Worm (Caenorhabditis elegans) whole organism, L4 larva: ENCODE measurements around the gene aat-3.

Experiments
- D1046.2 ChIP-seq: fragments of 200-800 bp; sonication (Bioruptor generic); IDR thresholded peaks from 2 replicates; pipeline ENCODE4 v1.3.6; 2022; ENCODE audit warnings: missing genetic modification characterization, missing compliant biosample characterization
- F26F4.8 ChIP-seq: fragments of 200-800 bp; sonication (Bioruptor generic); conservative IDR thresholded peaks from 2 replicates; pipeline ENCODE4 v1.3.6; 2022; ENCODE audit warnings: missing genetic modification characterization, missing compliant biosample characterization
- F37D6.2 ChIP-seq: sonication (generic microtip); optimal IDR thresholded peaks from 2 replicates; lab custom pipeline; 2016; ENCODE audit warnings: mild to moderate bottlenecking, missing genetic modification characterization, missing compliant biosample characterization
- R02D3.7 ChIP-seq: fragments of 150-350 bp; sonication (generic microtip); optimal IDR thresholded peaks from 3 replicates; lab custom pipeline; 2014; ENCODE audit warnings: missing biosample characterization, missing genetic modification characterization
- Y105C5A.15 ChIP-seq: fragments of 200-800 bp; sonication (Bioruptor generic); IDR thresholded peaks from 2 replicates; pipeline ENCODE4 v1.3.6; 2022; ENCODE audit warnings: missing genetic modification characterization, missing compliant biosample characterization
- ZK337.2 ChIP-seq: fragments of 200-800 bp; sonication (Bioruptor generic); IDR thresholded peaks from 2 replicates; pipeline ENCODE4 v1.3.6; 2022; ENCODE audit warnings: missing genetic modification reagents, missing genetic modification characterization, missing compliant biosample characterization
- aha-1 ChIP-seq: fragments of 150-350 bp; peaks from one replicate; lab custom pipeline; 2014; ENCODE audit warnings: missing biosample characterization, missing genetic modification characterization
- aly-2 ChIP-seq: sonication (generic microtip); optimal IDR thresholded peaks from 2 replicates; lab custom pipeline; 2018; ENCODE audit warnings: missing biosample characterization, missing genetic modification characterization
- arid-1 ChIP-seq: fragments of 200-800 bp; sonication (Bioruptor generic); conservative IDR thresholded peaks from 2 replicates; pipeline ENCODE4 v1.3.6; 2022; ENCODE audit warnings: missing genetic modification reagents, missing genetic modification characterization, missing compliant biosample characterization
- attf-4 ChIP-seq: sonication (generic microtip); optimal IDR thresholded peaks from 3 replicates; lab custom pipeline; 2017; ENCODE audit warnings: missing biosample characterization, missing genetic modification characterization
- ceh-82 ChIP-seq: sonication (generic microtip); optimal IDR thresholded peaks from 2 replicates; lab custom pipeline; 2017; ENCODE audit warnings: missing biosample characterization, missing genetic modification characterization
- cey-2 ChIP-seq: sonication (generic microtip); optimal IDR thresholded peaks from 3 replicates; lab custom pipeline; 2017; ENCODE audit warnings: missing genetic modification characterization, mild to moderate bottlenecking, missing compliant biosample characterization, antibody characterized with exemption, borderline replicate concordance; ENCODE audit not compliant: insufficient read depth
- daf-12 ChIP-seq: fragments of 150-350 bp; optimal IDR thresholded peaks from 2 replicates; lab custom pipeline; 2014; ENCODE audit warnings: missing biosample characterization, missing genetic modification reagents, missing genetic modification characterization
- daf-16 ChIP-seq, 3 experiments: sonication (generic microtip); optimal IDR thresholded peaks; 2 replicates each; lab custom pipeline; 2016 to 2017; ENCODE audit warnings: missing genetic modification characterization in 3 of 3, missing genetic modification reagents in 3 of 3, mild to moderate bottlenecking in 2 of 3, missing compliant biosample characterization in 2 of 3, missing biosample characterization in 1 of 3, moderate library complexity in 1 of 3
- daf-8 ChIP-seq: fragments of 200-800 bp; sonication (Bioruptor generic); IDR thresholded peaks from 2 replicates; pipeline ENCODE4 v1.3.6; 2022; ENCODE audit warnings: missing genetic modification characterization, missing compliant biosample characterization
- dmd-6 ChIP-seq: fragments of 200-800 bp; sonication (Bioruptor generic); IDR thresholded peaks from 2 replicates; pipeline ENCODE4 v1.3.6; 2022; ENCODE audit warnings: missing genetic modification reagents, missing genetic modification characterization, missing compliant biosample characterization
- dmd-8 ChIP-seq: fragments of 200-800 bp; sonication (Bioruptor generic); IDR thresholded peaks from 2 replicates; pipeline ENCODE4 v1.3.6; 2022; ENCODE audit warnings: missing genetic modification characterization, missing compliant biosample characterization
- dmd-9 ChIP-seq: fragments of 200-800 bp; sonication (Bioruptor generic); IDR thresholded peaks from 2 replicates; pipeline ENCODE4 v1.3.6; 2022; ENCODE audit warnings: missing genetic modification reagents, missing genetic modification characterization, missing compliant biosample characterization
- dpl-1 ChIP-seq: fragments of 150-350 bp; optimal IDR thresholded peaks from 2 replicates; lab custom pipeline; 2014; ENCODE audit warnings: missing biosample characterization, missing genetic modification reagents, missing genetic modification characterization
- duxl-1 ChIP-seq: sonication (generic microtip); optimal IDR thresholded peaks from 2 replicates; lab custom pipeline; 2016; ENCODE audit warnings: mild to moderate bottlenecking, missing genetic modification characterization, moderate library complexity, missing compliant biosample characterization; ENCODE audit not compliant: poor library complexity
- hlh-11 ChIP-seq: fragments of 200-800 bp; sonication (Bioruptor generic); optimal IDR thresholded peaks from 2 replicates; lab custom pipeline; 2018; ENCODE audit warnings: mild to moderate bottlenecking, missing genetic modification characterization, missing compliant biosample characterization
- hmg-1.1 ChIP-seq: fragments of 200-800 bp; sonication (Bioruptor generic); IDR thresholded peaks from 2 replicates; pipeline ENCODE4 v1.3.6; 2022; ENCODE audit warnings: missing genetic modification reagents, missing genetic modification characterization, missing compliant biosample characterization
- lim-7 ChIP-seq: fragments of 200-800 bp; sonication (Bioruptor generic); IDR thresholded peaks from 2 replicates; pipeline ENCODE4 v1.3.6; 2022; ENCODE audit warnings: missing genetic modification characterization, missing compliant biosample characterization
- lin-38 ChIP-seq: fragments of 200-800 bp; sonication (Bioruptor generic); IDR thresholded peaks from 2 replicates; pipeline ENCODE4 v1.3.6; 2022; ENCODE audit warnings: missing genetic modification reagents, missing genetic modification characterization, missing compliant biosample characterization
- lir-3 ChIP-seq: sonication (generic microtip); optimal IDR thresholded peaks from 2 replicates; lab custom pipeline; 2016; ENCODE audit warnings: mild to moderate bottlenecking, missing genetic modification characterization, missing compliant biosample characterization
- madf-9 ChIP-seq: fragments of 200-800 bp; sonication (Bioruptor generic); conservative IDR thresholded peaks from 2 replicates; pipeline ENCODE4 v1.3.6; 2022; ENCODE audit warnings: missing genetic modification reagents, missing genetic modification characterization, missing compliant biosample characterization
- mdl-1 ChIP-seq, 2 experiments: fragments of 150-350 bp in 1 of 2; sonication (generic microtip) in 1 of 2; optimal IDR thresholded peaks; 2 replicates each; lab custom pipeline; 2014 to 2017; ENCODE audit warnings: missing biosample characterization in 2 of 2, missing genetic modification characterization in 2 of 2
- mdt-29 ChIP-seq: fragments of 200-800 bp; sonication (Bioruptor generic); IDR thresholded peaks from 2 replicates; pipeline ENCODE4 v1.3.6; 2022; ENCODE audit warnings: missing genetic modification reagents, missing genetic modification characterization, missing compliant biosample characterization
- mes-2 ChIP-seq: sonication (generic microtip); optimal IDR thresholded peaks from 2 replicates; lab custom pipeline; 2016; ENCODE audit warnings: missing genotype, mild to moderate bottlenecking, missing genetic modification characterization, missing compliant biosample characterization; ENCODE audit not compliant: poor library complexity, severe bottlenecking
- mxl-2 ChIP-seq: fragments of 200-800 bp; sonication (Bioruptor generic); conservative IDR thresholded peaks from 2 replicates; pipeline ENCODE4 v1.3.6; 2022; ENCODE audit warnings: missing genetic modification reagents, missing genetic modification characterization, missing compliant biosample characterization
- mxl-3 ChIP-seq: fragments of 200-800 bp; sonication (Bioruptor generic); optimal IDR thresholded peaks from 2 replicates; lab custom pipeline; 2018; ENCODE audit warnings: mild to moderate bottlenecking, missing genetic modification characterization, missing compliant biosample characterization
- nhr-10 ChIP-seq: fragments of 150-350 bp; optimal IDR thresholded peaks from 2 replicates; lab custom pipeline; 2014; ENCODE audit warnings: missing biosample characterization, missing genetic modification characterization
- nhr-102 ChIP-seq: sonication (generic microtip); optimal IDR thresholded peaks from 2 replicates; lab custom pipeline; 2016; ENCODE audit warnings: mild to moderate bottlenecking, missing genetic modification characterization, moderate library complexity, missing compliant biosample characterization
- nhr-11 ChIP-seq: fragments of 150-350 bp; optimal IDR thresholded peaks from 2 replicates; lab custom pipeline; 2014; ENCODE audit warnings: missing biosample characterization, missing genetic modification characterization
- nhr-237 ChIP-seq: sonication (generic microtip); optimal IDR thresholded peaks from 2 replicates; lab custom pipeline; 2017; ENCODE audit warnings: missing biosample characterization, missing genetic modification characterization
- nhr-25 ChIP-seq: sonication (generic microtip); optimal IDR thresholded peaks from 2 replicates; lab custom pipeline; 2017; ENCODE audit warnings: missing genetic modification characterization, mild to moderate bottlenecking, missing compliant biosample characterization, antibody characterized with exemption, moderate library complexity, borderline replicate concordance; ENCODE audit not compliant: insufficient read depth
- nhr-28 ChIP-seq: fragments of 150-350 bp; optimal IDR thresholded peaks from 2 replicates; lab custom pipeline; 2014; ENCODE audit warnings: missing biosample characterization, missing genetic modification characterization
- nhr-48 ChIP-seq: sonication (generic microtip); optimal IDR thresholded peaks from 2 replicates; lab custom pipeline; 2016; ENCODE audit warnings: mild to moderate bottlenecking, missing genetic modification characterization, missing compliant biosample characterization
- pha-4 ChIP-seq, 2 experiments: fragments of 150-350 bp in 1 of 2; fragments of 200-800 bp in 1 of 2; sonication (Bioruptor generic) in 1 of 2; IDR thresholded peaks in 1 of 2; optimal IDR thresholded peaks in 1 of 2; 2 replicates each; pipeline versions ENCODE4 v1.3.6 to Lab custom; 2014 to 2022; ENCODE audit warnings: missing genetic modification characterization in 2 of 2, missing genetic modification reagents in 2 of 2, missing biosample characterization in 1 of 2, missing compliant biosample characterization in 1 of 2
- pqm-1 ChIP-seq: sonication (generic microtip); optimal IDR thresholded peaks from 2 replicates; lab custom pipeline; 2017; ENCODE audit warnings: missing biosample characterization, missing genetic modification characterization
- saeg-2 ChIP-seq: fragments of 200-800 bp; sonication (Bioruptor generic); IDR thresholded peaks from 2 replicates; pipeline ENCODE4 v1.3.6; 2022; ENCODE audit warnings: missing genetic modification reagents, missing genetic modification characterization, missing compliant biosample characterization
- skn-1 ChIP-seq: fragments of 150-350 bp; optimal IDR thresholded peaks from 2 replicates; lab custom pipeline; 2014; ENCODE audit warnings: missing biosample characterization, missing genetic modification characterization
- snpc-1.2 ChIP-seq: fragments of 200-800 bp; sonication (Bioruptor generic); IDR thresholded peaks from 2 replicates; pipeline ENCODE4 v1.3.6; 2022; ENCODE audit warnings: missing genetic modification reagents, missing genetic modification characterization, missing compliant biosample characterization
- tag-97 ChIP-seq: fragments of 200-800 bp; sonication (Bioruptor generic); IDR thresholded peaks from 2 replicates; pipeline ENCODE4 v1.3.6; 2022; ENCODE audit warnings: missing genetic modification characterization, missing compliant biosample characterization
- tra-1 ChIP-seq: fragments of 200-800 bp; sonication (Bioruptor generic); IDR thresholded peaks from 2 replicates; pipeline ENCODE4 v1.3.6; 2022; ENCODE audit warnings: missing genetic modification reagents, missing genetic modification characterization, missing compliant biosample characterization
- unc-62 ChIP-seq, 3 experiments: fragments of 150-350 bp in 1 of 3; sonication (generic microtip); optimal IDR thresholded peaks in 2 of 3; peaks in 1 of 3; 1 replicate in 1 of 3; 2 replicates in 2 of 3; lab custom pipeline; 2014 to 2017; ENCODE audit warnings: missing biosample characterization in 3 of 3, missing genetic modification characterization in 3 of 3, missing genetic modification reagents in 3 of 3, missing genotype in 1 of 3
- vab-7 ChIP-seq: fragments of 200-800 bp; sonication (Bioruptor generic); IDR thresholded peaks from 2 replicates; pipeline ENCODE4 v1.3.6; 2022; ENCODE audit warnings: missing genetic modification reagents, missing genetic modification characterization, missing compliant biosample characterization
- zfp-2 ChIP-seq: sonication (generic microtip); optimal IDR thresholded peaks from 2 replicates; lab custom pipeline; 2016; ENCODE audit warnings: mild to moderate bottlenecking, missing genetic modification characterization, missing compliant biosample characterization
- zfp-3 ChIP-seq: fragments of 200-800 bp; sonication (Bioruptor generic); conservative IDR thresholded peaks from 2 replicates; pipeline ENCODE4 v1.3.6; 2022; ENCODE audit warnings: missing genetic modification reagents, missing genetic modification characterization, missing compliant biosample characterization
- ztf-7 ChIP-seq: fragments of 150-350 bp; optimal IDR thresholded peaks from 2 replicates; lab custom pipeline; 2014; ENCODE audit warnings: missing biosample characterization, missing genetic modification characterization

Gene aat-3

ce11 chrX:2552210-2552674, at the start of gene aat-3:
Gene aat-3, plus strand, starts transcription at chrX:2552260.
- no peak for TF ChIP-seq nhr-237 (tag; lab: Kevin White, UChicago)
- TF ChIP-seq dmd-9 (GFP tag; lab: Robert Waterston, UW) = no peak
- TF ChIP-seq D1046.2 (GFP tag; lab: Robert Waterston, UW) = no peak
- TF ChIP-seq lin-38 (GFP tag; lab: Robert Waterston, UW) = no peak
- no peak for TF ChIP-seq lir-3 (tag; lab: Kevin White, UChicago)
- no peak for TF ChIP-seq cey-2 (tag; lab: Kevin White, UChicago)
- TF ChIP-seq ZK337.2 (GFP tag; lab: Robert Waterston, UW) = no peak
- TF ChIP-seq nhr-25 (tag; lab: Kevin White, UChicago) = no peak
- TF ChIP-seq F26F4.8 = no peak
- no peak for TF ChIP-seq mxl-3
- no peak for TF ChIP-seq nhr-11 (tag; lab: Kevin White, UChicago)
- no peak for TF ChIP-seq ceh-82
- peak in 1 of 2 experiments; percentile 69 for TF ChIP-seq unc-62 (GFP tag; optimal IDR thresholded peaks at IDR 0.05 in 1 of 2; lab: Kevin White, UChicago)
- TF ChIP-seq unc-62 (tag; optimal IDR thresholded peaks at IDR 0.05; lab: Kevin White, UChicago) = no peak
- no peak for TF ChIP-seq daf-16 (GFP tag; optimal IDR thresholded peaks at IDR 0.05; lab: Kevin White, UChicago)
- TF ChIP-seq daf-16 (tag; optimal IDR thresholded peaks at IDR 0.05; lab: Kevin White, UChicago) = no peak
- TF ChIP-seq attf-4 = no peak
- no peak for TF ChIP-seq pqm-1 (tag; lab: Kevin White, UChicago)
- TF ChIP-seq zfp-2 (tag; lab: Kevin White, UChicago) = no peak
- no peak for TF ChIP-seq madf-9
- no peak for TF ChIP-seq nhr-48 (tag; lab: Kevin White, UChicago)
- no peak for TF ChIP-seq daf-8 (GFP tag; lab: Robert Waterston, UW)
- no peak for TF ChIP-seq tra-1 (GFP tag; lab: Robert Waterston, UW)
- TF ChIP-seq ztf-7 = no peak
- peak; percentile 5 for TF ChIP-seq mes-2
- TF ChIP-seq tag-97 (GFP tag; lab: Robert Waterston, UW) = no peak
- TF ChIP-seq R02D3.7 (tag; lab: Kevin White, UChicago) = no peak
- TF ChIP-seq mdl-1 (tag; optimal IDR thresholded peaks at IDR 0.05; lab: Kevin White, UChicago) = no peak
- no peak for TF ChIP-seq daf-12 (tag; lab: Kevin White, UChicago)
- TF ChIP-seq nhr-102 (tag; lab: Kevin White, UChicago) = no peak
- TF ChIP-seq dmd-8 = no peak
- no peak for TF ChIP-seq arid-1
- TF ChIP-seq hmg-1.1 (GFP tag; lab: Robert Waterston, UW) = 0 out of 2 replicates have a peak, but pooled peaks have one; percentile 28
- no peak for TF ChIP-seq pha-4 (GFP tag; IDR thresholded peaks at IDR 0.05; lab: Robert Waterston, UW)
- no peak for TF ChIP-seq pha-4 (tag; optimal IDR thresholded peaks at IDR 0.05; lab: Kevin White, UChicago)
- TF ChIP-seq dpl-1 (GFP tag; lab: Kevin White, UChicago) = no peak
- no peak for TF ChIP-seq dmd-6 (GFP tag; lab: Robert Waterston, UW)
- TF ChIP-seq F37D6.2 (tag; lab: Kevin White, UChicago) = no peak
- TF ChIP-seq nhr-10 (tag; lab: Kevin White, UChicago) = no peak
- peak; percentile 64 for TF ChIP-seq aha-1
- no peak for TF ChIP-seq snpc-1.2 (GFP tag; lab: Robert Waterston, UW)
- TF ChIP-seq duxl-1 = no peak
- no peak for TF ChIP-seq saeg-2 (GFP tag; lab: Robert Waterston, UW)
- TF ChIP-seq lim-7 = no peak
- peak; percentile 23 for TF ChIP-seq nhr-28 (tag; lab: Kevin White, UChicago)
- no peak for TF ChIP-seq mdt-29 (GFP tag; lab: Robert Waterston, UW)
- TF ChIP-seq aly-2 (tag; lab: Kevin White, UChicago) = no peak
- TF ChIP-seq Y105C5A.15 = no peak
- no peak for TF ChIP-seq vab-7
- peak; percentile 2 for TF ChIP-seq hlh-11
- TF ChIP-seq zfp-3 (GFP tag; lab: Robert Waterston, UW) = no peak
- no peak for TF ChIP-seq skn-1
- no peak for TF ChIP-seq mxl-2
